Fruit fly (Drosophila melanogaster) S2 (cell line): ENCODE data around the gene CG10182.

Experiments used
- CG8478 ChIP-seq: fragments of >200 bp; optimal IDR thresholded peaks from 2 replicates; lab custom pipeline; 2018
- CTCF ChIP-seq, 2 experiments: fragments of >200 bp; optimal IDR thresholded peaks; 2 replicates each; lab custom pipeline; 2018

dm6 chr3R:23627140-23627539 is 37.5 kb upstream of the CG10182 start:
- TF ChIP-seq CTCF (optimal IDR thresholded peaks at IDR 0.05; lab: Kevin White, UChicago), result no peak
- no peak for TF ChIP-seq CG8478 (lab: Kevin White, UChicago)
